Worm (Caenorhabditis elegans): ENCODE measurements around the gene W07B8.4.

W07B8.4 gene

DNA sequence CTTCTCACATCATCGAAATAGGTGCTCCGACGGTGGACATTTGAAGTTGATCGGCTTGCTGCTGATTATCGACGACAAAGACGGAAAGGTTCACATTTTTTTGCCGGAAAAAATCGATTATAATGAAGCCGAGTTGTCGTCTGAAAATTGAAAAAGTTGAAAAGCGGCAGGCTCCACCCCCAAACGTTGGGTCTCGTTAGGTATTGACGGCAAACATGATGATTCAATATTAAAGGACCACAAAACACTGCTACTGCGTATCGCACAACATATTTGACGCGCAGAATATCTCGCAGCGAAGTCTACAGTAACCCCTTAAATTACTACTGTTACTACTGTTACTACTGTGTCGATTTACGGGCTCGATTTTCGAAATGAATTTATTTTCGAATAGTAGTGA, 26.5 kb upstream of the W07B8.4 start (continued):
- TF ChIP-seq hlh-11 (tag; optimal IDR thresholded peaks at IDR 0.05) (no peak), tag-97 (GFP tag; IDR thresholded peaks at IDR 0.05) (0 out of 2 replicates have a peak, but pooled peaks have one; percentile 16), fos-1 (tag; optimal IDR thresholded peaks at IDR 0.05) (no peak), mes-2 (tag; optimal IDR thresholded peaks at IDR 0.05; ENCODE audit: poor library complexity, severe bottlenecking) (peak; percentile 63), lir-3 (tag; optimal IDR thresholded peaks at IDR 0.05) (no peak), F49E8.2 (tag; optimal IDR thresholded peaks at IDR 0.05; ENCODE audit: borderline replicate concordance) (no peak), ces-1 (GFP tag; optimal IDR thresholded peaks at IDR 0.05) (no peak), spr-3 (GFP tag; optimal IDR thresholded peaks at IDR 0.05) (no peak), aly-2 (tag; optimal IDR thresholded peaks at IDR 0.05) (no peak), F10B5.3 (tag; optimal IDR thresholded peaks at IDR 0.05) (no peak), egl-27 (tag; optimal IDR thresholded peaks at IDR 0.05) (no peak), zag-1 (tag; optimal IDR thresholded peaks at IDR 0.05) (no peak), php-3 (GFP tag; IDR thresholded peaks at IDR 0.05) (no peak), ceh-44 (GFP tag; IDR thresholded peaks at IDR 0.05) (no peak), mdl-1 (tag; optimal IDR thresholded peaks at IDR 0.05) (no peak), dpl-1 (GFP tag; optimal IDR thresholded peaks at IDR 0.05) (no peak), nhr-111 (GFP tag; optimal IDR thresholded peaks at IDR 0.05) (peak; percentile 43), daf-19 (GFP tag; conservative IDR thresholded peaks at IDR 0.05) (no peak), lim-7 (GFP tag; IDR thresholded peaks at IDR 0.05) (peak; percentile 47; the same call in 1 of the 2 replicates), unc-39 (tag; optimal IDR thresholded peaks at IDR 0.05) (no peak), Y48G9A.11 (GFP tag; IDR thresholded peaks at IDR 0.05) (peak; percentile 57; the same call in 1 of the 2 replicates), nhr-76 (tag; optimal IDR thresholded peaks at IDR 0.05) (no peak), rbr-2 (tag; optimal IDR thresholded peaks at IDR 0.05) (peak; percentile 34), zip-11 (GFP tag; IDR thresholded peaks at IDR 0.05) (no peak), zfp-3 (GFP tag; conservative IDR thresholded peaks at IDR 0.05) (no peak), pha-4 (GFP tag; IDR thresholded peaks at IDR 0.05) (0 out of 2 replicates have a peak, but pooled peaks have one; percentile 33), pha-4 (tag; optimal IDR thresholded peaks at IDR 0.05) (no peak), snpc-4 (tag; optimal IDR thresholded peaks at IDR 0.05) (no peak), sdz-12 (GFP tag; optimal IDR thresholded peaks at IDR 0.05) (no peak), tra-1 (GFP tag; IDR thresholded peaks at IDR 0.05) (peak; percentile 58; the same call in 1 of the 2 replicates), ceh-82 (tag; optimal IDR thresholded peaks at IDR 0.05) (no peak), nhr-48 (tag; optimal IDR thresholded peaks at IDR 0.05) (no peak), mxl-3 (GFP tag; optimal IDR thresholded peaks at IDR 0.05) (no peak), hif-1 (tag; optimal IDR thresholded peaks at IDR 0.05) (peak in 1 of 2 experiments; percentile 15), mep-1 (tag; optimal IDR thresholded peaks at IDR 0.05) (peak; percentile 32)

ce11 chrV:1157443-1157842, 25.7 kb upstream of the W07B8.4 start:
- TF ChIP-seq tra-1 (GFP tag; IDR thresholded peaks at IDR 0.05) (0 out of 2 replicates have a peak, but pooled peaks have one; percentile 10), ctbp-1 (GFP tag; IDR thresholded peaks at IDR 0.05) (0 out of 2 replicates have a peak, but pooled peaks have one; percentile 7), aha-1 (tag) (peak; percentile 85), Y5F2A.4 (GFP tag; optimal IDR thresholded peaks at IDR 0.05) (no peak), ama-1 (optimal IDR thresholded peaks at IDR 0.05) (peak; percentile 87), mep-1 (tag; optimal IDR thresholded peaks at IDR 0.05) (no peak), pha-4 (GFP tag; IDR thresholded peaks at IDR 0.05) (0 out of 2 replicates have a peak, but pooled peaks have one; percentile 11), pha-4 (tag; optimal IDR thresholded peaks at IDR 0.05) (no peak), gei-8 (GFP tag; optimal IDR thresholded peaks at IDR 0.05) (no peak), dmd-8 (GFP tag; IDR thresholded peaks at IDR 0.05) (no peak), ceh-20 (GFP tag; IDR thresholded peaks at IDR 0.05) (no peak), Y48G9A.11 (GFP tag; IDR thresholded peaks at IDR 0.05) (no peak), nhr-77 (tag; optimal IDR thresholded peaks at IDR 0.05) (peak; percentile 2)

Measured in whole organism, L4 larva.